Fruit fly (Drosophila melanogaster) whole organism, wandering third instar larva: Measurements from ENCODE around the gene CG14958.

Experiments used
- Abd-B ChIP-seq: fragments of >200 bp; optimal IDR thresholded peaks from 2 replicates; lab custom pipeline; 2017; ENCODE audit warnings: missing biosample characterization, missing genetic modification characterization
- CG32264 ChIP-seq: fragments of 200-800 bp; sonication (Bioruptor generic); optimal IDR thresholded peaks from 2 replicates; lab custom pipeline; 2016; ENCODE audit warnings: missing biosample characterization, missing genetic modification characterization
- CG9705 ChIP-seq: fragments of 200-800 bp; sonication (Bioruptor generic); optimal IDR thresholded peaks from 2 replicates; lab custom pipeline; 2018; ENCODE audit warnings: missing biosample characterization, mild to moderate bottlenecking, missing genetic modification characterization
- CrebA ChIP-seq: fragments of 200-800 bp; sonication (Bioruptor generic); optimal IDR thresholded peaks from 2 replicates; lab custom pipeline; 2016; ENCODE audit warnings: missing biosample characterization, mild to moderate bottlenecking, missing genetic modification characterization, borderline replicate concordance
- Dfd ChIP-seq: fragments of >200 bp; optimal IDR thresholded peaks from 2 replicates; lab custom pipeline; 2017; ENCODE audit warnings: missing biosample characterization, missing genetic modification characterization
- Dif ChIP-seq: fragments of 200-275, 200-300 bp; sonication (Bioruptor generic); optimal IDR thresholded peaks from 2 replicates; lab custom pipeline; 2018; ENCODE audit warnings: missing biosample characterization, missing genetic modification characterization; ENCODE audit not compliant: partially characterized antibody
- GATAd ChIP-seq: sonication (Bioruptor generic); optimal IDR thresholded peaks from 2 replicates; lab custom pipeline; 2016; ENCODE audit warnings: missing biosample characterization, missing genetic modification characterization
- HLH106 ChIP-seq: fragments of 200-800 bp; optimal IDR thresholded peaks from 3 replicates; lab custom pipeline; 2019; ENCODE audit warnings: missing biosample characterization, mild to moderate bottlenecking, missing genetic modification characterization, moderate library complexity
- Hnf4 ChIP-seq: fragments of 200-800 bp; sonication (Bioruptor generic); optimal IDR thresholded peaks from 2 replicates; lab custom pipeline; 2016; ENCODE audit warnings: missing biosample characterization, mild to moderate bottlenecking, missing genetic modification characterization
- Hr78 ChIP-seq: fragments of >200 bp; optimal IDR thresholded peaks from 2 replicates; lab custom pipeline; 2017; ENCODE audit warnings: missing biosample characterization, missing genetic modification characterization
- Hr83 ChIP-seq: fragments of 200-300 bp; sonication (Bioruptor generic); optimal IDR thresholded peaks from 2 replicates; lab custom pipeline; 2016; ENCODE audit warnings: missing biosample characterization, mild to moderate bottlenecking, missing genetic modification characterization, moderate library complexity; ENCODE audit not compliant: poor library complexity, severe bottlenecking
- Jra ChIP-seq: sonication (Bioruptor generic); optimal IDR thresholded peaks from 2 replicates; lab custom pipeline; 2016; ENCODE audit warnings: missing biosample characterization, missing genetic modification characterization
- Mio ChIP-seq: sonication (Bioruptor generic); optimal IDR thresholded peaks from 2 replicates; lab custom pipeline; 2016; ENCODE audit warnings: missing biosample characterization, missing genetic modification characterization
- Myc ChIP-seq: fragments of >200 bp; optimal IDR thresholded peaks from 2 replicates; lab custom pipeline; 2017
- N ChIP-seq: fragments of >200 bp; optimal IDR thresholded peaks from 2 replicates; lab custom pipeline; 2018; ENCODE audit warnings: missing biosample characterization, missing external identifiers, missing genetic modification characterization
- OdsH ChIP-seq: fragments of 200-800 bp; sonication (Bioruptor generic); optimal IDR thresholded peaks from 2 replicates; lab custom pipeline; 2016; ENCODE audit warnings: missing biosample characterization, mild to moderate bottlenecking, missing genetic modification characterization
- Rel ChIP-seq, 2 experiments: fragments of 200-800 bp; sonication (Bioruptor generic) in 1 of 2; optimal IDR thresholded peaks; 2 replicates in 1 of 2; 3 replicates in 1 of 2; lab custom pipeline; 2016 to 2019; ENCODE audit warnings: mild to moderate bottlenecking in 2 of 2, missing biosample characterization in 2 of 2, missing genetic modification characterization in 2 of 2, moderate library complexity in 1 of 2
- Sp1 ChIP-seq: fragments of 200-800 bp; sonication (Bioruptor generic); optimal IDR thresholded peaks from 3 replicates; lab custom pipeline; 2019; ENCODE audit warnings: missing biosample characterization, mild to moderate bottlenecking, missing genetic modification characterization, moderate library complexity
- Vsx2 ChIP-seq: fragments of 200-300, 225-300 bp; sonication (Bioruptor generic); optimal IDR thresholded peaks from 2 replicates; lab custom pipeline; 2018; ENCODE audit warnings: missing biosample characterization, missing genetic modification characterization; ENCODE audit not compliant: partially characterized antibody
- br ChIP-seq: fragments of 200-800 bp; sonication (Bioruptor generic); optimal IDR thresholded peaks from 2 replicates; lab custom pipeline; 2016; ENCODE audit warnings: missing biosample characterization, missing genetic modification characterization
- brk ChIP-seq: fragments of 200-800 bp; sonication (Bioruptor generic); optimal IDR thresholded peaks from 2 replicates; lab custom pipeline; 2016; ENCODE audit warnings: missing biosample characterization, mild to moderate bottlenecking, missing genetic modification characterization
- dl ChIP-seq, 2 experiments: fragments of 175-275, 200-275 bp in 1 of 2; fragments of 200-275 bp in 1 of 2; sonication (Bioruptor generic); optimal IDR thresholded peaks; lab custom pipeline; 2018; ENCODE audit warnings: mild to moderate bottlenecking in 2 of 2, missing biosample characterization in 2 of 2, missing genetic modification characterization in 2 of 2, moderate library complexity in 2 of 2; ENCODE audit not compliant: partially characterized antibody in 2 of 2, insufficient read depth in 1 of 2
- dmrt93B ChIP-seq: fragments of 200-800 bp; sonication (Bioruptor generic); optimal IDR thresholded peaks from 2 replicates; lab custom pipeline; 2018; ENCODE audit warnings: missing biosample characterization, mild to moderate bottlenecking, missing genetic modification characterization
- dsf ChIP-seq: sonication (Bioruptor generic); optimal IDR thresholded peaks from 2 replicates; lab custom pipeline; 2016; ENCODE audit warnings: missing biosample characterization, missing genetic modification characterization, borderline replicate concordance
- ey ChIP-seq: fragments of 200-800 bp; sonication (Bioruptor generic); optimal IDR thresholded peaks from 2 replicates; lab custom pipeline; 2016; ENCODE audit warnings: missing biosample characterization, missing genetic modification characterization
- foxo ChIP-seq, 2 experiments: fragments of 200-800 bp; sonication (Bioruptor generic); optimal IDR thresholded peaks; 2 replicates in 1 of 2; 3 replicates in 1 of 2; lab custom pipeline; 2016 to 2017; ENCODE audit warnings: missing biosample characterization in 2 of 2, missing genetic modification characterization in 2 of 2
- fru ChIP-seq: fragments of 200-800 bp; sonication (Bioruptor generic); optimal IDR thresholded peaks from 3 replicates; lab custom pipeline; 2016; ENCODE audit warnings: missing biosample characterization, mild to moderate bottlenecking, missing genetic modification characterization
- h ChIP-seq: fragments of 200-800 bp; sonication (Bioruptor generic); optimal IDR thresholded peaks from 3 replicates; lab custom pipeline; 2016; ENCODE audit warnings: missing biosample characterization, mild to moderate bottlenecking, missing genetic modification characterization
- jim ChIP-seq: fragments of 175-275, 200-325 bp; sonication (Bioruptor generic); optimal IDR thresholded peaks from 2 replicates; lab custom pipeline; 2016; ENCODE audit warnings: missing biosample characterization, mild to moderate bottlenecking, missing genetic modification characterization
- lola ChIP-seq: fragments of >200 bp; optimal IDR thresholded peaks from 2 replicates; lab custom pipeline; 2017; ENCODE audit warnings: missing biosample characterization, missing genetic modification characterization
- pan ChIP-seq: fragments of >200 bp; optimal IDR thresholded peaks from 2 replicates; lab custom pipeline; 2017
- psq ChIP-seq: fragments of 200-800 bp; sonication (Bioruptor generic); optimal IDR thresholded peaks from 3 replicates; lab custom pipeline; 2017; ENCODE audit warnings: missing biosample characterization, mild to moderate bottlenecking, missing genetic modification characterization, moderate library complexity
- rgr ChIP-seq: fragments of 200-800 bp; sonication (Bioruptor generic); optimal IDR thresholded peaks from 3 replicates; lab custom pipeline; 2016; ENCODE audit warnings: missing biosample characterization, mild to moderate bottlenecking, missing genetic modification characterization
- sage ChIP-seq: fragments of 200-800 bp; sonication (Bioruptor generic); optimal IDR thresholded peaks from 2 replicates; lab custom pipeline; 2016; ENCODE audit warnings: missing biosample characterization, mild to moderate bottlenecking, missing genetic modification characterization
- sv ChIP-seq: fragments of 200-800 bp; sonication (Bioruptor generic); optimal IDR thresholded peaks from 3 replicates; lab custom pipeline; 2016; ENCODE audit warnings: missing biosample characterization, missing genetic modification characterization
- tai ChIP-seq: sonication (Bioruptor generic); optimal IDR thresholded peaks from 2 replicates; lab custom pipeline; 2016; ENCODE audit warnings: missing biosample characterization, missing genetic modification characterization
- usp ChIP-seq: fragments of >200 bp; optimal IDR thresholded peaks from 2 replicates; lab custom pipeline; 2017; ENCODE audit warnings: missing biosample characterization, missing genetic modification characterization
- woc ChIP-seq: sonication (Bioruptor generic); optimal IDR thresholded peaks from 2 replicates; lab custom pipeline; 2016; ENCODE audit warnings: missing biosample characterization, mild to moderate bottlenecking, missing genetic modification characterization

Gene CG14958

DNA sequence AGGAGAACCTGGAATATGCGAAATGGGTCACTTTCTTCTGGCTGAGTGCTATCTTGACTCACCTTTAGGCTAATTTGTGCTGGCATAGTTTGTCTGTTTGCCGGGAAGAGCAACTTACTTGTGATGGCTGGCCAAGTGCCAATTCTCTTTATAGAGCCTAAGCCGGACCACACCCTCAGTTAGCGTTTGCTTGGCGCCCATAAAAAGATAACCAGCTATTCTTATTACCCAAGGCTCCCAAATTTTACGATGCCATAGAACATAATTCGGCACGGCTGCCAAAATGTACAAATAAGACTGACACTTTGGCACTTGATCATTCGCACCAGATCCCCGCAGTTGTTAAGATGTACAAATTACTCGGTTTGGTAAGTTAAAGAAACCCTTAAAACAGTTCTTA, at the start of gene CG14958, which contains the start of gene CG42525:
Gene CG14958 (plus strand): TSS at position 332 of the 400 bp plus-strand sequence.
Gene CG42525 (minus strand): TSS at position 101 of the 400 bp plus-strand sequence.
- TF ChIP-seq usp, result no peak
- TF ChIP-seq h (GFP tag; lab: Kevin White, UChicago), result no peak
- no peak for TF ChIP-seq dl (GFP tag; optimal IDR thresholded peaks at IDR 0.05; lab: Kevin White, UChicago; ENCODE audit: insufficient read depth in 1 of 2, partially characterized antibody in 2 of 2)
- no peak for TF ChIP-seq CrebA
- no peak for TF ChIP-seq Rel (GFP tag; optimal IDR thresholded peaks at IDR 0.05; lab: Kevin White, UChicago)
- no peak for TF ChIP-seq Rel (tag; optimal IDR thresholded peaks at IDR 0.05; lab: Kevin White, UChicago)
- no peak for TF ChIP-seq Dif (GFP tag; lab: Kevin White, UChicago)
- TF ChIP-seq, all 38 proteins: peak for 0

DNA sequence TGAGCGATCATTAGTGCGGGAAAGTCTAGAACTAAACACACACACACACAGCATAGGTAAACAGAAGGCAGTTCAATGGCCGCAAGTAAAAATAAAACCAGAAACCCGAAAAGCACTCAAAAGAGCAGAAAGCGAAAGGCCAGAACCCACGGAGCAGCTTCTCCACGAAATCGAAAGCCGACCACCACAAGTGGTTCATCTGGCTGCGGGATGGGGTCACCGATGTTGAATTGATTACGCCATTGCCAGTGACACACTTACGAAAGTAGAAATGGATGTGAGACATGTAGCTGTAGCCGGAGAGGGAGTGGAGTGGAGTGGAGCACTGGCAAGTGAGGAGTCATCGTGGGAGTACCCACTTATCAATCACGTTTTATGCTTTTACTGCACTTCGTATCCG, 48.4 kb upstream of the CG14958 start:
- TF ChIP-seq CG32264 (GFP tag; lab: Kevin White, UChicago) (no peak), foxo (GFP tag; optimal IDR thresholded peaks at IDR 0.05; lab: Kevin White, UChicago) (no peak), usp (no peak), woc (GFP tag; lab: Kevin White, UChicago) (no peak), Hr78 (GFP tag; lab: Kevin White, UChicago) (no peak), rgr (GFP tag; lab: Kevin White, UChicago) (no peak), dmrt93B (GFP tag; lab: Kevin White, UChicago) (no peak), Dfd (GFP tag; lab: Kevin White, UChicago) (no peak)
- TF ChIP-seq, all 38 proteins: peak for 0

- no peak for TF ChIP-seq Rel (GFP tag; optimal IDR thresholded peaks at IDR 0.05; lab: Kevin White, UChicago)
- TF ChIP-seq Rel (tag; optimal IDR thresholded peaks at IDR 0.05; lab: Kevin White, UChicago), result peak; percentile 33
- TF ChIP-seq sv (GFP tag; lab: Kevin White, UChicago), result no peak
- no peak for TF ChIP-seq OdsH (GFP tag; lab: Kevin White, UChicago)
- TF ChIP-seq GATAd (GFP tag; lab: Kevin White, UChicago), result no peak
- peak; percentile 61 for TF ChIP-seq h (GFP tag; lab: Kevin White, UChicago)
Measured at dm6 chr3L:3142516-3143382, 47.0 kb upstream of the CG14958 start.

- TF ChIP-seq Hnf4 (GFP tag; lab: Kevin White, UChicago), result no peak
- no peak for TF ChIP-seq h (GFP tag; lab: Kevin White, UChicago)
- TF ChIP-seq fru (GFP tag; lab: Kevin White, UChicago), result no peak
- no peak for TF ChIP-seq CG32264 (GFP tag; lab: Kevin White, UChicago)
- no peak for TF ChIP-seq OdsH (GFP tag; lab: Kevin White, UChicago)
- TF ChIP-seq Sp1 (GFP tag; lab: Kevin White, UChicago), result peak; percentile 13
- no peak for TF ChIP-seq woc (GFP tag; lab: Kevin White, UChicago)
- no peak for TF ChIP-seq dsf (GFP tag; lab: Kevin White, UChicago)
- no peak for TF ChIP-seq Jra (GFP tag; lab: Kevin White, UChicago)
- TF ChIP-seq foxo (GFP tag; optimal IDR thresholded peaks at IDR 0.05; lab: Kevin White, UChicago), result peak in 1 of 2 experiments; percentile 27
- no peak for TF ChIP-seq brk (GFP tag; lab: Kevin White, UChicago)
- TF ChIP-seq sv (GFP tag; lab: Kevin White, UChicago), result no peak
- TF ChIP-seq Myc, result peak; percentile 35
- TF ChIP-seq Mio (GFP tag; lab: Kevin White, UChicago), result no peak
- TF ChIP-seq N (GFP tag; lab: Kevin White, UChicago), result no peak
- no peak for TF ChIP-seq jim
- no peak for TF ChIP-seq dl (GFP tag; optimal IDR thresholded peaks at IDR 0.05; lab: Kevin White, UChicago; ENCODE audit: insufficient read depth in 1 of 2, partially characterized antibody in 2 of 2)
- TF ChIP-seq Vsx2 (GFP tag; lab: Kevin White, UChicago), result no peak
- TF ChIP-seq dmrt93B (GFP tag; lab: Kevin White, UChicago), result no peak
- peak; percentile 22 for TF ChIP-seq HLH106 (tag; lab: Kevin White, UChicago)
- peak; percentile 0 for TF ChIP-seq psq (GFP tag; lab: Kevin White, UChicago)
- TF ChIP-seq GATAd (GFP tag; lab: Kevin White, UChicago), result no peak
- TF ChIP-seq Dfd (GFP tag; lab: Kevin White, UChicago), result no peak
- no peak for TF ChIP-seq ey (GFP tag; lab: Kevin White, UChicago)
- TF ChIP-seq CrebA, result no peak
- TF ChIP-seq rgr (GFP tag; lab: Kevin White, UChicago), result peak; percentile 29
- TF ChIP-seq CG9705 (GFP tag; lab: Kevin White, UChicago), result no peak
- no peak for TF ChIP-seq Hr78 (GFP tag; lab: Kevin White, UChicago)
- TF ChIP-seq Abd-B (GFP tag; lab: Kevin White, UChicago), result no peak
- no peak for TF ChIP-seq usp
- TF ChIP-seq lola (GFP tag; lab: Kevin White, UChicago), result no peak
- TF ChIP-seq Dif (GFP tag; lab: Kevin White, UChicago), result no peak
- no peak for TF ChIP-seq tai (GFP tag; lab: Kevin White, UChicago)
- TF ChIP-seq sage (GFP tag; lab: Kevin White, UChicago), result no peak
- TF ChIP-seq br (GFP tag; lab: Kevin White, UChicago), result no peak
- no peak for TF ChIP-seq pan (lab: Kevin White, UChicago)
- TF ChIP-seq Hr83 (GFP tag; lab: Kevin White, UChicago), result no peak
Measured at dm6 chr3L:3143383-3143962, 46.3 kb upstream of the CG14958 start, which contains the start of the genes CG11537 and Alg2. TSS of gene CG11537 (minus strand) at chr3L:3143457. TSS of gene Alg2 (plus strand) at chr3L:3143808.
